Worm (Caenorhabditis elegans): ENCODE measurements around the gene clec-85.

Gene clec-85

ce11 chrIV:2888496-2889101 lies 37.9 kb downstream of the clec-85 start:
- no peak for TF ChIP-seq ceh-82 (tag; optimal IDR thresholded peaks at IDR 0.05)
- TF ChIP-seq nhr-43 (tag; optimal IDR thresholded peaks at IDR 0.05; ENCODE audit: poor library complexity, severe bottlenecking) = no peak
- no peak for TF ChIP-seq mml-1 (tag; optimal IDR thresholded peaks at IDR 0.05)
- no peak for TF ChIP-seq lsy-12 (tag; optimal IDR thresholded peaks at IDR 0.05)
- TF ChIP-seq nhr-23 (tag; optimal IDR thresholded peaks at IDR 0.05) = no peak
- TF ChIP-seq ZK546.5 (tag; optimal IDR thresholded peaks at IDR 0.05) = no peak
- TF ChIP-seq lin-39 (tag; optimal IDR thresholded peaks at IDR 0.05) = no peak
- no peak for TF ChIP-seq fkh-10 (GFP tag; optimal IDR thresholded peaks at IDR 0.05)
- no peak for TF ChIP-seq egl-27 (tag; optimal IDR thresholded peaks at IDR 0.05)
- TF ChIP-seq elt-3 (tag; optimal IDR thresholded peaks at IDR 0.05) = no peak
- TF ChIP-seq tbx-2 (tag; optimal IDR thresholded peaks at IDR 0.05) = no peak
- TF ChIP-seq jun-1 (tag; optimal IDR thresholded peaks at IDR 0.05) = no peak
- TF ChIP-seq fos-1 (tag; optimal IDR thresholded peaks at IDR 0.05) = no peak
- no peak for TF ChIP-seq nhr-12 (tag; optimal IDR thresholded peaks at IDR 0.05)
- TF ChIP-seq skn-1 (tag; optimal IDR thresholded peaks at IDR 0.05) = no peak

ce11 chrIV:2890401-2890952 lies 39.8 kb downstream of the clec-85 start, which contains the start of the genes nprt-1 and dib-1:
TSS of gene nprt-1 (minus strand) at chrIV:2890451.
TSS of gene dib-1 (plus strand) at chrIV:2890882.
- no peak for TF ChIP-seq mml-1 (tag; optimal IDR thresholded peaks at IDR 0.05)
- TF ChIP-seq nfya-1 (tag; optimal IDR thresholded peaks at IDR 0.05; ENCODE audit: insufficient read depth) = peak; percentile 73
- no peak for TF ChIP-seq unc-62 (GFP tag; optimal IDR thresholded peaks at IDR 0.05)
- TF ChIP-seq ceh-28 (tag; optimal IDR thresholded peaks at IDR 0.05) = no peak
- no peak for TF ChIP-seq daf-12 (tag; optimal IDR thresholded peaks at IDR 0.05)
- TF ChIP-seq hmg-11 (tag; optimal IDR thresholded peaks at IDR 0.05) = peak; percentile 59
- peak; percentile 67 for TF ChIP-seq pha-4 (tag; optimal IDR thresholded peaks at IDR 0.05)
- no peak for TF ChIP-seq nhr-11 (tag; optimal IDR thresholded peaks at IDR 0.05)
- TF ChIP-seq nhr-25 (tag; optimal IDR thresholded peaks at IDR 0.05) = peak; percentile 16
- peak; percentile 13 for TF ChIP-seq fkh-10 (GFP tag; optimal IDR thresholded peaks at IDR 0.05)
- TF ChIP-seq nhr-23 (tag; optimal IDR thresholded peaks at IDR 0.05) = peak; percentile 72
- no peak for TF ChIP-seq unc-39 (tag; optimal IDR thresholded peaks at IDR 0.05)
- TF ChIP-seq lin-15B (tag; optimal IDR thresholded peaks at IDR 0.05) = peak; percentile 74
- TF ChIP-seq egl-5 (tag; optimal IDR thresholded peaks at IDR 0.05) = peak; percentile 63
- no peak for TF ChIP-seq nhr-77 (tag; optimal IDR thresholded peaks at IDR 0.05)
- no peak for TF ChIP-seq ceh-16 (tag; optimal IDR thresholded peaks at IDR 0.05)
- no peak for TF ChIP-seq ztf-11 (tag; optimal IDR thresholded peaks at IDR 0.05)
- no peak for TF ChIP-seq nhr-67 (tag; optimal IDR thresholded peaks at IDR 0.05)
- TF ChIP-seq egl-27 (tag; optimal IDR thresholded peaks at IDR 0.05) = no peak
- TF ChIP-seq sea-2 (GFP tag; optimal IDR thresholded peaks at IDR 0.05) = no peak
- TF ChIP-seq snpc-4 (tag; optimal IDR thresholded peaks at IDR 0.05) = no peak
- no peak for TF ChIP-seq eor-1 (tag; optimal IDR thresholded peaks at IDR 0.05)
- peak; percentile 25 for TF ChIP-seq lin-39 (tag; optimal IDR thresholded peaks at IDR 0.05)
- TF ChIP-seq jun-1 (tag; optimal IDR thresholded peaks at IDR 0.05) = no peak
- TF ChIP-seq fkh-2 (tag; optimal IDR thresholded peaks at IDR 0.05) = no peak
- no peak for TF ChIP-seq nhr-28 (tag; optimal IDR thresholded peaks at IDR 0.05)
- TF ChIP-seq ama-1 (optimal IDR thresholded peaks at IDR 0.05) = no peak
- peak; percentile 2 for TF ChIP-seq elt-2 (tag; optimal IDR thresholded peaks at IDR 0.05)
- TF ChIP-seq tbx-2 (tag; optimal IDR thresholded peaks at IDR 0.05) = no peak
- no peak for TF ChIP-seq ztf-4 (tag; optimal IDR thresholded peaks at IDR 0.05)
- TF ChIP-seq nhr-237 (tag; optimal IDR thresholded peaks at IDR 0.05) = no peak
- TF ChIP-seq ZK546.5 (tag; optimal IDR thresholded peaks at IDR 0.05) = no peak

Data from whole organism, L3 larva.